Fruit fly (Drosophila melanogaster) whole organism, embryonic: ENCODE data around the gene CG42514.

Experiments used
- Atf3 ChIP-seq: fragments of 200-800 bp; sonication (Bioruptor generic); optimal IDR thresholded peaks from 3 replicates; lab custom pipeline; 2016; ENCODE audit warnings: missing biosample characterization, missing genetic modification characterization
- CG11504 ChIP-seq: fragments of 200-800 bp; sonication (Bioruptor generic); optimal IDR thresholded peaks from 3 replicates; lab custom pipeline; 2019; ENCODE audit warnings: missing biosample characterization, mild to moderate bottlenecking, missing genetic modification characterization, moderate library complexity
- CG14965 ChIP-seq: fragments of 200-800 bp; sonication (Bioruptor generic); optimal IDR thresholded peaks from 2 replicates; lab custom pipeline; 2016; ENCODE audit warnings: missing biosample characterization, missing genetic modification characterization, borderline replicate concordance
- CG15479 ChIP-seq: fragments of 200-800 bp; sonication (Bioruptor generic); optimal IDR thresholded peaks from 3 replicates; lab custom pipeline; 2019; ENCODE audit warnings: missing biosample characterization, mild to moderate bottlenecking, missing genetic modification characterization, moderate library complexity
- CG16779 ChIP-seq: fragments of 200-800 bp; sonication (Bioruptor generic); IDR thresholded peaks from 2 replicates; pipeline ENCODE4 v1.3.6; 2022; ENCODE audit warnings: missing biosample characterization, missing genetic modification characterization
- CG16815 ChIP-seq: fragments of 200-800 bp; sonication (Bioruptor generic); optimal IDR thresholded peaks from 3 replicates; lab custom pipeline; 2017; ENCODE audit warnings: missing biosample characterization, mild to moderate bottlenecking, missing genetic modification characterization
- CG17186 ChIP-seq: fragments of 200-800 bp; sonication (Bioruptor generic); optimal IDR thresholded peaks from 3 replicates; lab custom pipeline; 2017; ENCODE audit warnings: missing biosample characterization, missing genetic modification reagents, missing genetic modification characterization
- CG17361 ChIP-seq: fragments of 200-800 bp; sonication (Bioruptor generic); IDR thresholded peaks from 3 replicates; pipeline ENCODE4 v1.3.6; 2022; ENCODE audit warnings: missing biosample characterization, missing genetic modification characterization
- CG17612 ChIP-seq: fragments of 200-800 bp; sonication (Bioruptor generic); IDR thresholded peaks from 2 replicates; pipeline ENCODE4 v1.3.6; 2022; ENCODE audit warnings: missing biosample characterization, missing genetic modification characterization
- CG17802 ChIP-seq: fragments of 200-800 bp; sonication (Bioruptor generic); optimal IDR thresholded peaks from 2 replicates; lab custom pipeline; 2018; ENCODE audit warnings: missing biosample characterization, mild to moderate bottlenecking, missing genetic modification characterization, moderate library complexity
- CG17829 ChIP-seq: fragments of 200-800 bp; optimal IDR thresholded peaks from 2 replicates; lab custom pipeline; 2019; ENCODE audit warnings: missing biosample characterization, mild to moderate bottlenecking, missing genetic modification characterization, moderate library complexity
- CG17912 ChIP-seq: fragments of 200-800 bp; sonication (Bioruptor generic); optimal IDR thresholded peaks from 2 replicates; lab custom pipeline; 2018; ENCODE audit warnings: missing biosample characterization, mild to moderate bottlenecking, missing genetic modification characterization
- CG18262 ChIP-seq: fragments of 200-800 bp; optimal IDR thresholded peaks from 3 replicates; lab custom pipeline; 2019; ENCODE audit warnings: missing biosample characterization, mild to moderate bottlenecking, missing genetic modification characterization, moderate library complexity
- CG18764 ChIP-seq: fragments of 200-800 bp; sonication (Bioruptor generic); optimal IDR thresholded peaks from 3 replicates; lab custom pipeline; 2016; ENCODE audit warnings: missing biosample characterization, missing genetic modification characterization
- CG2116 ChIP-seq: fragments of 200-800 bp; sonication (Bioruptor generic); optimal IDR thresholded peaks from 3 replicates; lab custom pipeline; 2018; ENCODE audit warnings: missing biosample characterization, mild to moderate bottlenecking, missing genetic modification characterization
- CG2129 ChIP-seq: fragments of 200-800 bp; sonication (Bioruptor generic); IDR thresholded peaks from 2 replicates; pipeline ENCODE4 v1.3.6; 2022; ENCODE audit warnings: missing biosample characterization, missing genetic modification characterization; ENCODE audit not compliant: partially characterized antibody
- CG2712 ChIP-seq: fragments of 200-800 bp; optimal IDR thresholded peaks from 3 replicates; lab custom pipeline; 2019; ENCODE audit warnings: missing biosample characterization, mild to moderate bottlenecking, missing genetic modification characterization, moderate library complexity
- CG2875 ChIP-seq: fragments of 200-800 bp; sonication (Bioruptor generic); optimal IDR thresholded peaks from 2 replicates; lab custom pipeline; 2017; ENCODE audit warnings: missing biosample characterization, mild to moderate bottlenecking, missing genetic modification characterization, missing genetic modification reagents
- CG3065 ChIP-seq: fragments of 200-800 bp; sonication (Bioruptor generic); optimal IDR thresholded peaks from 2 replicates; lab custom pipeline; 2016; ENCODE audit warnings: missing biosample characterization, missing genetic modification characterization
- CG31224 ChIP-seq: fragments of 200-800 bp; sonication (Bioruptor generic); IDR thresholded peaks from 2 replicates; pipeline ENCODE4 v1.3.6; 2022; ENCODE audit warnings: missing biosample characterization, missing genetic modification characterization
- CG33213 ChIP-seq: fragments of 200-800 bp; sonication (Bioruptor generic); optimal IDR thresholded peaks from 3 replicates; lab custom pipeline; 2016; ENCODE audit warnings: missing biosample characterization, missing genetic modification characterization
- CG4424 ChIP-seq: fragments of 200-800 bp; sonication (Bioruptor generic); optimal IDR thresholded peaks from 3 replicates; lab custom pipeline; 2016; ENCODE audit warnings: missing biosample characterization, missing genetic modification characterization
- CG4730 ChIP-seq: fragments of 200-800 bp; sonication (Bioruptor generic); IDR thresholded peaks from 2 replicates; pipeline ENCODE4 v1.3.6; 2022; ENCODE audit warnings: missing biosample characterization, missing genetic modification characterization
- CG8944 ChIP-seq: fragments of 200-800 bp; sonication (Bioruptor generic); optimal IDR thresholded peaks from 3 replicates; lab custom pipeline; 2016; ENCODE audit warnings: missing biosample characterization, missing genetic modification characterization
- D19B ChIP-seq: fragments of 200-800 bp; sonication (Bioruptor generic); optimal IDR thresholded peaks from 2 replicates; lab custom pipeline; 2017; ENCODE audit warnings: missing biosample characterization, mild to moderate bottlenecking, missing genetic modification characterization
- Dad ChIP-seq: fragments of 200-800 bp; sonication (Bioruptor generic); optimal IDR thresholded peaks from 3 replicates; lab custom pipeline; 2016; ENCODE audit warnings: missing biosample characterization, missing genetic modification characterization
- Eip74EF ChIP-seq, 2 experiments: fragments of 200-800 bp in 1 of 2; fragments of >200 bp in 1 of 2; sonication (Bioruptor generic) in 1 of 2; optimal IDR thresholded peaks; 2 replicates each; lab custom pipeline; 2017 to 2019; ENCODE audit warnings: missing biosample characterization in 2 of 2, missing genetic modification characterization in 2 of 2, mild to moderate bottlenecking in 1 of 2, moderate library complexity in 1 of 2
- HLHmδ ChIP-seq: fragments of 200-800 bp; sonication (Bioruptor generic); optimal IDR thresholded peaks from 2 replicates; lab custom pipeline; 2018; ENCODE audit warnings: missing biosample characterization, mild to moderate bottlenecking, missing genetic modification characterization, moderate library complexity
- Hmx ChIP-seq: fragments of 200-800 bp; sonication (Bioruptor generic); optimal IDR thresholded peaks from 2 replicates; lab custom pipeline; 2016; ENCODE audit warnings: missing biosample characterization, missing genetic modification characterization
- Poxn ChIP-seq: fragments of 200-800 bp; sonication (Bioruptor generic); IDR thresholded peaks from 2 replicates; pipeline ENCODE4 v1.3.6; 2022; ENCODE audit warnings: missing biosample characterization, missing genetic modification characterization
- Rfx ChIP-seq: fragments of 200-800 bp; sonication (Bioruptor generic); IDR thresholded peaks from 2 replicates; pipeline ENCODE4 v1.3.6; 2022; ENCODE audit warnings: missing biosample characterization, missing genetic modification characterization
- Sox100B ChIP-seq: fragments of 200-800 bp; sonication (Bioruptor generic); optimal IDR thresholded peaks from 3 replicates; lab custom pipeline; 2018; ENCODE audit warnings: missing biosample characterization, mild to moderate bottlenecking, missing genetic modification characterization
- bbx ChIP-seq: fragments of 200-800 bp; sonication (Bioruptor generic); IDR thresholded peaks from 2 replicates; pipeline ENCODE4 v1.3.6; 2022; ENCODE audit warnings: missing biosample characterization, missing genetic modification characterization; ENCODE audit not compliant: partially characterized antibody
- cas ChIP-seq: fragments of 200-800 bp; sonication (Bioruptor generic); IDR thresholded peaks from 2 replicates; pipeline ENCODE4 v1.3.6; 2022; ENCODE audit warnings: missing biosample characterization, missing genetic modification characterization
- chn ChIP-seq: fragments of 200-800 bp; sonication (Bioruptor generic); optimal IDR thresholded peaks from 2 replicates; lab custom pipeline; 2016; ENCODE audit warnings: missing biosample characterization, missing genetic modification characterization
- eyg ChIP-seq: fragments of 200-800 bp; sonication (Bioruptor generic); optimal IDR thresholded peaks from 3 replicates; lab custom pipeline; 2016; ENCODE audit warnings: missing biosample characterization, missing genetic modification characterization
- gem ChIP-seq: fragments of 200-800 bp; sonication (Bioruptor generic); optimal IDR thresholded peaks from 2 replicates; lab custom pipeline; 2019; ENCODE audit warnings: missing biosample characterization, mild to moderate bottlenecking, missing genetic modification characterization, moderate library complexity
- hbn ChIP-seq: fragments of 200-800 bp; sonication (Bioruptor generic); IDR thresholded peaks from 2 replicates; pipeline ENCODE4 v1.3.6; 2022; ENCODE audit warnings: missing biosample characterization, missing genetic modification characterization; ENCODE audit not compliant: partially characterized antibody
- inv ChIP-seq: fragments of 200-800 bp; sonication (Bioruptor generic); IDR thresholded peaks from 2 replicates; pipeline ENCODE4 v1.3.6; 2022; ENCODE audit warnings: missing biosample characterization, missing genetic modification characterization; ENCODE audit not compliant: partially characterized antibody
- nerfin-2 ChIP-seq: fragments of 200-800 bp; sonication (Bioruptor generic); IDR thresholded peaks from 2 replicates; pipeline ENCODE4 v1.3.6; 2022; ENCODE audit warnings: missing biosample characterization, missing genetic modification characterization; ENCODE audit not compliant: partially characterized antibody
- nmo ChIP-seq: fragments of 200-800 bp; sonication (Bioruptor generic); optimal IDR thresholded peaks from 2 replicates; lab custom pipeline; 2018; ENCODE audit warnings: missing biosample characterization, mild to moderate bottlenecking, missing genetic modification characterization, moderate library complexity
- oc ChIP-seq: fragments of 200-800 bp; sonication (Bioruptor generic); optimal IDR thresholded peaks from 2 replicates; lab custom pipeline; 2018; ENCODE audit warnings: missing biosample characterization, mild to moderate bottlenecking, missing genetic modification characterization, moderate library complexity
- org-1 ChIP-seq: fragments of 200-800 bp; sonication (Bioruptor generic); optimal IDR thresholded peaks from 2 replicates; lab custom pipeline; 2017; ENCODE audit warnings: missing biosample characterization, missing genetic modification characterization
- pb ChIP-seq: fragments of 200-800 bp; sonication (Bioruptor generic); optimal IDR thresholded peaks from 3 replicates; lab custom pipeline; 2016; ENCODE audit warnings: missing biosample characterization, missing genetic modification characterization
- run ChIP-seq: fragments of 200-800 bp; sonication (Bioruptor generic); optimal IDR thresholded peaks from 3 replicates; lab custom pipeline; 2018; ENCODE audit warnings: missing biosample characterization, mild to moderate bottlenecking, missing genetic modification characterization
- scrt ChIP-seq: fragments of 200-800 bp; sonication (Bioruptor generic); optimal IDR thresholded peaks from 2 replicates; lab custom pipeline; 2018; ENCODE audit warnings: missing biosample characterization, mild to moderate bottlenecking, missing genetic modification characterization, moderate library complexity
- sim ChIP-seq: fragments of 200-800 bp; sonication (Bioruptor generic); IDR thresholded peaks from 2 replicates; pipeline ENCODE4 v1.3.6; 2022; ENCODE audit warnings: missing biosample characterization, missing genetic modification characterization
- sima ChIP-seq: fragments of 200-800 bp; sonication (Bioruptor generic); optimal IDR thresholded peaks from 2 replicates; lab custom pipeline; 2016; ENCODE audit warnings: missing biosample characterization, missing genetic modification characterization
- tgo ChIP-seq: fragments of 200-800 bp; sonication (Bioruptor generic); IDR thresholded peaks from 3 replicates; pipeline ENCODE4 v1.3.6; 2022; ENCODE audit warnings: missing biosample characterization, missing genetic modification characterization
- zen2 ChIP-seq: fragments of 200-800 bp; sonication (Bioruptor generic); IDR thresholded peaks from 3 replicates; pipeline ENCODE4 v1.3.6; 2022; ENCODE audit warnings: missing biosample characterization, missing genetic modification characterization; ENCODE audit not compliant: partially characterized antibody

The CG42514 gene

DNA sequence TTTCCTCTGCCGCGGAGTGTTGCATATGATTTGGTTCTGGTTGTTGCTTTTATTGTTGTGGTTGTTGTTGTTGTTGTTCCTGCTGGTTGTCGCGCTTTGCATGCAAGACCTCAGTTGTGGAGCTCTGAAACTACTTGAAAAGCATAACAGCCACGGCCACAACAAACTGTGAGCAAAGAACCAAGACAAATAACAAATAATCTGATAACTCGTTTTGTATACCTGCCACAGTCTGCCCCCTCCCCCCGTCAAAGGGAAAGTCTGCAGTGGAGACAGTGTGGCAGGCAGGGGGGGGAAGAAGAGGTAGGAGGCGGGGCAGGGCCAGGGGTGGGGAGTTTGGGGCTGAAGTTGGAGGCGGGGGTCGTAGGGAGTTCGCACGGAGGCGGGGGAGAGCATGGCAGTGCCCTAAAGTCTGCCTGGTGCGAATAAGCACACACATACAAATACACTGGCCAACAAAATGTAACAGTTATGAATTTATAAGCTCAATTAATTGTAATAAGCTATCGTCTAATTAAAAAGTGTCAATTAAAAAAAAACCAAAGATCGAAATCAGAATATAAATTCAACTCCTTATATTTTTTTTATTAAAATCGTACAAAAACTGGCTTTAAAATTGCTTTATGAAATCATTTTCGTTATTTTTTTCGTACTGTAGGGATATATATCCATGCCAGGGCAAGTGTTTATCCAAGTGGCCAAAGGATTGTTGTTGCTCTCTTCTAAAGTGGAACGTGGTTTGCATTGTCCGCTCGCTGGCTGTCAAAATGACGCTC is 7.4 kb downstream of the CG42514 start (continued):
- TF ChIP-seq CG2116 (GFP tag; lab: Kevin White, UChicago), result no peak
- TF ChIP-seq scrt (GFP tag; lab: Kevin White, UChicago), result no peak
- no peak for TF ChIP-seq Dad (GFP tag; lab: Kevin White, UChicago)
- TF ChIP-seq CG17186, result no peak
- peak; percentile 40 for TF ChIP-seq CG4424 (GFP tag; lab: Kevin White, UChicago)
- TF ChIP-seq cas (GFP tag; lab: Robert Waterston, UW), result no peak
- no peak for TF ChIP-seq chn
- no peak for TF ChIP-seq zen2 (GFP tag; lab: Robert Waterston, UW)
- TF ChIP-seq bbx (GFP tag; lab: Robert Waterston, UW), result 0 out of 2 replicates have a peak, but pooled peaks have one; percentile 18
- no peak for TF ChIP-seq Poxn (GFP tag; lab: Robert Waterston, UW)
- no peak for TF ChIP-seq CG14965 (GFP tag; lab: Kevin White, UChicago)
- no peak for TF ChIP-seq pb (GFP tag; lab: Kevin White, UChicago)
- TF ChIP-seq CG2875 (GFP tag; lab: Kevin White, UChicago), result no peak
- peak; percentile 3 for TF ChIP-seq CG16815 (GFP tag; lab: Kevin White, UChicago)
- TF ChIP-seq CG3065, result no peak
- peak; percentile 79 for TF ChIP-seq oc
- TF ChIP-seq HLHmδ (GFP tag; lab: Kevin White, UChicago), result peak; percentile 83
- peak; percentile 14; the same call in 1 of the 2 replicates for TF ChIP-seq Rfx (GFP tag; lab: Robert Waterston, UW)
- TF ChIP-seq CG17802, result peak; percentile 10
- TF ChIP-seq tgo (GFP tag; lab: Robert Waterston, UW), result peak; percentile 30; the same call in 2 of the 3 replicates
- TF ChIP-seq CG18764, result no peak
- TF ChIP-seq CG31224, result 0 out of 2 replicates have a peak, but pooled peaks have one; percentile 7
- TF ChIP-seq CG8944, result no peak
- TF ChIP-seq CG2129 (GFP tag; lab: Robert Waterston, UW), result no peak
- no peak for TF ChIP-seq sim (GFP tag; lab: Robert Waterston, UW)
- TF ChIP-seq D19B (GFP tag; lab: Kevin White, UChicago), result no peak
- TF ChIP-seq org-1 (GFP tag; lab: Kevin White, UChicago), result peak; percentile 16
- TF ChIP-seq CG17612 (GFP tag; lab: Robert Waterston, UW), result no peak

DNA sequence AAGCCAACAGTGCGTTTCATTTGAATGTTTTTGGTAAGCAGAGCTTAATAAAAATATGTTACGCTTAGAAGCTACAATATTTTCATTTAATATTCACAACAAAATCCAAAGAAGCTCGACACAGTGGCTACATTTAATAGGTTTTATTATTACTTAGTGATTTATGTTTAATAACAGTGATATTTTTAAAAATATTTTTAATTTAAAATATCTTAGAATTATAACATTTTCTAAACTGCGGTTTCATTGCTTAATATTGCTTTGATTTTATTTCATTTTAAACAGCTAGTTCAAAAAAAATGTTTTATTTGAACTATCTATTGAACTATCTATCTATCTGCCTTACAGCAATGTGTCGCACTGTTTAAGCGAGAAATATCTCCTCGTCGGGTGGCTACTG is 8.2 kb downstream of the CG42514 start:
- TF ChIP-seq nmo (GFP tag; lab: Kevin White, UChicago) (peak; percentile 43), CG33213 (GFP tag; lab: Kevin White, UChicago) (no peak), CG17829 (tag; lab: Kevin White, UChicago) (peak; percentile 8), inv (GFP tag; lab: Robert Waterston, UW) (no peak), CG11504 (tag; lab: Kevin White, UChicago) (peak; percentile 22), CG17361 (GFP tag; lab: Robert Waterston, UW) (peak; percentile 55; the same call in 1 of the 3 replicates), hbn (GFP tag; lab: Robert Waterston, UW) (no peak), CG17912 (GFP tag; lab: Kevin White, UChicago) (no peak), eyg (GFP tag; lab: Kevin White, UChicago) (no peak), run (tag; lab: Kevin White, UChicago) (no peak), nerfin-2 (GFP tag; lab: Robert Waterston, UW) (no peak), Eip74EF (GFP tag; optimal IDR thresholded peaks at IDR 0.05; lab: Kevin White, UChicago) (peak in 1 of 2 experiments; percentile 13), Atf3 (GFP tag; lab: Kevin White, UChicago) (no peak), CG2712 (peak; percentile 45), CG15479 (GFP tag; lab: Kevin White, UChicago) (no peak), Hmx (GFP tag; lab: Kevin White, UChicago) (no peak), CG18262 (peak; percentile 58), sima (no peak), gem (peak; percentile 27), CG16779 (no peak), Sox100B (GFP tag; lab: Kevin White, UChicago) (peak; percentile 18), CG4730 (GFP tag; lab: Robert Waterston, UW) (no peak)
